Worm (Caenorhabditis elegans) whole organism, mixed stage, embryonic: ENCODE measurements around the gene F10D2.16.

Experiments
- M03D4.4 ChIP-seq: sonication (generic microtip); optimal IDR thresholded peaks from 2 replicates; lab custom pipeline; 2017; ENCODE audit warnings: mild to moderate bottlenecking, missing genetic modification characterization, missing compliant biosample characterization
- bed-3 ChIP-seq: fragments of 200-800 bp; sonication (Bioruptor generic); optimal IDR thresholded peaks from 3 replicates; lab custom pipeline; 2018; ENCODE audit warnings: mild to moderate bottlenecking, missing genetic modification characterization, moderate library complexity, missing compliant biosample characterization
- blmp-1 ChIP-seq: fragments of 150-350 bp; optimal IDR thresholded peaks from 2 replicates; lab custom pipeline; 2014; ENCODE audit warnings: missing biosample characterization, missing genetic modification characterization
- ceh-39 ChIP-seq: fragments of 150-350 bp; optimal IDR thresholded peaks from 2 replicates; lab custom pipeline; 2014; ENCODE audit warnings: missing biosample characterization, missing genetic modification characterization
- ceh-43 ChIP-seq: fragments of 200-800 bp; sonication (Bioruptor generic); optimal IDR thresholded peaks from 2 replicates; lab custom pipeline; 2018; ENCODE audit warnings: mild to moderate bottlenecking, missing genetic modification characterization, moderate library complexity, missing compliant biosample characterization
- ceh-83 ChIP-seq: fragments of 200-800 bp; sonication (Bioruptor generic); optimal IDR thresholded peaks from 2 replicates; lab custom pipeline; 2018; ENCODE audit warnings: mild to moderate bottlenecking, missing genetic modification characterization, missing compliant biosample characterization
- cnd-1 ChIP-seq: fragments of 200-800 bp; sonication (Bioruptor generic); optimal IDR thresholded peaks from 2 replicates; lab custom pipeline; 2018; ENCODE audit warnings: mild to moderate bottlenecking, missing genetic modification characterization, missing compliant biosample characterization
- drap-1 ChIP-seq: fragments of 200-800 bp; sonication (Bioruptor generic); optimal IDR thresholded peaks from 3 replicates; lab custom pipeline; 2018; ENCODE audit warnings: mild to moderate bottlenecking, missing genetic modification characterization, missing compliant biosample characterization
- elt-1 ChIP-seq: sonication (generic microtip); optimal IDR thresholded peaks from 2 replicates; lab custom pipeline; 2017; ENCODE audit warnings: missing genetic modification characterization, mild to moderate bottlenecking, missing compliant biosample characterization, antibody characterized with exemption, moderate library complexity, borderline replicate concordance; ENCODE audit not compliant: insufficient read depth
- elt-3 ChIP-seq: fragments of 150-350 bp; optimal IDR thresholded peaks from 2 replicates; lab custom pipeline; 2014; ENCODE audit warnings: missing biosample characterization, missing genetic modification characterization
- flh-1 ChIP-seq: fragments of 200-800 bp; sonication (Bioruptor generic); optimal IDR thresholded peaks from 2 replicates; lab custom pipeline; 2018; ENCODE audit warnings: mild to moderate bottlenecking, missing genetic modification characterization, moderate library complexity, missing compliant biosample characterization
- ham-2 ChIP-seq: fragments of 200-800 bp; sonication (Bioruptor generic); optimal IDR thresholded peaks from 2 replicates; lab custom pipeline; 2018; ENCODE audit warnings: mild to moderate bottlenecking, missing genetic modification characterization, missing compliant biosample characterization
- hlh-1 ChIP-seq: fragments of 150-350 bp; optimal IDR thresholded peaks from 2 replicates; lab custom pipeline; 2014; ENCODE audit warnings: missing biosample characterization, missing genetic modification reagents, missing genetic modification characterization
- lin-13 ChIP-seq: fragments of 150-350 bp; optimal IDR thresholded peaks from 2 replicates; lab custom pipeline; 2014; ENCODE audit warnings: missing biosample characterization, missing genetic modification characterization
- lin-32 ChIP-seq: fragments of 200-800 bp; sonication (Bioruptor generic); optimal IDR thresholded peaks from 2 replicates; lab custom pipeline; 2018; ENCODE audit warnings: mild to moderate bottlenecking, missing genetic modification characterization, missing compliant biosample characterization
- lsy-2 ChIP-seq: fragments of 150-350 bp; optimal IDR thresholded peaks from 2 replicates; lab custom pipeline; 2014; ENCODE audit warnings: missing biosample characterization, missing genetic modification characterization
- mab-5 ChIP-seq: fragments of 150-350 bp; optimal IDR thresholded peaks from 2 replicates; lab custom pipeline; 2014; ENCODE audit warnings: missing biosample characterization, missing genetic modification characterization
- mep-1 ChIP-seq: fragments of 150-350 bp; optimal IDR thresholded peaks from 2 replicates; lab custom pipeline; 2017; ENCODE audit warnings: missing biosample characterization, missing genetic modification reagents, missing genetic modification characterization, inconsistent platforms
- mls-2 ChIP-seq: sonication (generic microtip); optimal IDR thresholded peaks from 2 replicates; lab custom pipeline; 2016; ENCODE audit warnings: mild to moderate bottlenecking, missing genetic modification characterization, moderate library complexity, missing compliant biosample characterization
- nhr-12 ChIP-seq: fragments of 150-350 bp; optimal IDR thresholded peaks from 2 replicates; lab custom pipeline; 2014; ENCODE audit warnings: missing biosample characterization, missing genetic modification characterization
- nhr-2 ChIP-seq: fragments of 150-350 bp; optimal IDR thresholded peaks from 2 replicates; lab custom pipeline; 2014; ENCODE audit warnings: missing biosample characterization, missing genetic modification characterization
- nhr-237 ChIP-seq: fragments of 150-350 bp; optimal IDR thresholded peaks from 2 replicates; lab custom pipeline; 2014; ENCODE audit warnings: missing biosample characterization, missing genetic modification characterization
- nhr-28 ChIP-seq: fragments of 150-350 bp; optimal IDR thresholded peaks from 2 replicates; lab custom pipeline; 2014; ENCODE audit warnings: missing biosample characterization, missing genetic modification characterization
- nhr-76 ChIP-seq: sonication (generic microtip); optimal IDR thresholded peaks from 2 replicates; lab custom pipeline; 2017; ENCODE audit warnings: missing biosample characterization, missing genetic modification characterization
- pha-4 ChIP-seq: fragments of 150-350 bp; optimal IDR thresholded peaks from 2 replicates; lab custom pipeline; 2018; ENCODE audit warnings: missing biosample characterization, missing genetic modification reagents, missing genetic modification characterization
- sem-2 ChIP-seq: fragments of 200-800 bp; sonication (Bioruptor generic); optimal IDR thresholded peaks from 2 replicates; lab custom pipeline; 2018; ENCODE audit warnings: mild to moderate bottlenecking, missing genetic modification characterization, missing compliant biosample characterization
- snpc-4 ChIP-seq: fragments of 150-350 bp; optimal IDR thresholded peaks from 2 replicates; lab custom pipeline; 2014; ENCODE audit warnings: missing biosample characterization, missing genetic modification characterization
- sptf-1 ChIP-seq: sonication (generic microtip); optimal IDR thresholded peaks from 2 replicates; lab custom pipeline; 2017; ENCODE audit warnings: mild to moderate bottlenecking, missing genetic modification characterization, moderate library complexity, missing compliant biosample characterization
- tbx-8 ChIP-seq: fragments of 200-800 bp; sonication (Bioruptor generic); optimal IDR thresholded peaks from 2 replicates; lab custom pipeline; 2018; ENCODE audit warnings: mild to moderate bottlenecking, missing genetic modification characterization, moderate library complexity, missing compliant biosample characterization
- unc-120 ChIP-seq: sonication (generic microtip); optimal IDR thresholded peaks from 2 replicates; lab custom pipeline; 2017; ENCODE audit warnings: missing genetic modification characterization, missing compliant biosample characterization; ENCODE audit not compliant: poor library complexity, severe bottlenecking
- zip-8 ChIP-seq: fragments of 150-350 bp; optimal IDR thresholded peaks from 2 replicates; lab custom pipeline; 2014; ENCODE audit warnings: missing biosample characterization, missing genetic modification characterization
- ztf-11 ChIP-seq: fragments of 150-350 bp; optimal IDR thresholded peaks from 2 replicates; lab custom pipeline; 2014; ENCODE audit warnings: missing biosample characterization, missing genetic modification characterization

Gene F10D2.16

DNA sequence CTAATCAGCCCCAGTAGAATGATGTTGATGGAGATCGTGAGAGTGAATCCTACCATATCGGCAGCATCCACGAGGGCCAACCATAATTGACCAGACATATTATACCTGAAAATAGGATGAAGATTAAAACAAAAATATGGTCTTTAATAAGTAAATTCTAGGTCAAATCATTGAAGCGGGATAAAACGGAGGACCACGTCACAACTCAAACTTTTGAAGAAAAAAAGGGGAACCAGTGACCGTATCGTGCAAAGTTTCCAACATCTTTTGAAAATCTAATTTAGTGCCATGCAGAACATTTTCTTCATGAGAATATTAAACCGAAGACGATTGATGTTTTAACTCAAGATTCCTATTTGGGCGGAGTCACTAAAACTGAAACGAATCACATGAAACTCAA is 4.3 kb downstream of the F10D2.16 start, which contains the start of gene str-112:
Gene str-112, minus strand, starts transcription at position 101 of the 400 bp plus-strand sequence.
- TF ChIP-seq tbx-8 (GFP tag; lab: Kevin White, UChicago): no peak
- TF ChIP-seq cnd-1 (tag; lab: Kevin White, UChicago): no peak
- TF ChIP-seq hlh-1: no peak
- TF ChIP-seq blmp-1 (tag; lab: Kevin White, UChicago): no peak
- TF ChIP-seq ceh-43 (GFP tag; lab: Kevin White, UChicago): no peak
- no peak for TF ChIP-seq drap-1 (GFP tag; lab: Kevin White, UChicago)
- no peak for TF ChIP-seq pha-4
- no peak for TF ChIP-seq ceh-39 (tag; lab: Kevin White, UChicago)
- no peak for TF ChIP-seq sem-2 (GFP tag; lab: Kevin White, UChicago)
- no peak for TF ChIP-seq nhr-237 (tag; lab: Kevin White, UChicago)
- no peak for TF ChIP-seq sptf-1 (tag; lab: Kevin White, UChicago)

DNA sequence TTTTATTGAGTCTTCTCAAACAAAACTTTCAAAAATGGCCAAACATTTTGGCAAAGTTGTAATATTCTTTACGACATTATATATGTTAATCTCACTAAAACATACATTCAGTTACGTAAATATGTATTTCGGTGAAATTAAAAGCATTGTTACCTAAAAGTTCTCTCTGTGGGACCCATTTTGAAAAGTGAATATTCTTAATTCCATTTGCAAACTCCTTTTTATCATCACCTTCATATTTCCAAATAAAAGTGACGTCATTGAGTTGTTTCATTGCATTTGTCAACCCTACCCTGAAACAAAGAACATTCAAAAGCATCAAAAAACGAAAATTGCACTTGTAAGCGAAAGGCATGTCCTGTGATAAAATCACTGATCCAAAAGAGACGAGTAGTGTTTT is 6.3 kb downstream of the F10D2.16 start:
- TF ChIP-seq lin-13: no peak
- no peak for TF ChIP-seq M03D4.4 (tag; lab: Kevin White, UChicago)
- no peak for TF ChIP-seq tbx-8 (GFP tag; lab: Kevin White, UChicago)
- no peak for TF ChIP-seq ceh-83 (GFP tag; lab: Kevin White, UChicago)
- no peak for TF ChIP-seq zip-8 (tag; lab: Kevin White, UChicago)
- no peak for TF ChIP-seq mep-1
- no peak for TF ChIP-seq nhr-28
- no peak for TF ChIP-seq nhr-237 (tag; lab: Kevin White, UChicago)
- TF ChIP-seq, all 35 proteins: peak for 0

DNA sequence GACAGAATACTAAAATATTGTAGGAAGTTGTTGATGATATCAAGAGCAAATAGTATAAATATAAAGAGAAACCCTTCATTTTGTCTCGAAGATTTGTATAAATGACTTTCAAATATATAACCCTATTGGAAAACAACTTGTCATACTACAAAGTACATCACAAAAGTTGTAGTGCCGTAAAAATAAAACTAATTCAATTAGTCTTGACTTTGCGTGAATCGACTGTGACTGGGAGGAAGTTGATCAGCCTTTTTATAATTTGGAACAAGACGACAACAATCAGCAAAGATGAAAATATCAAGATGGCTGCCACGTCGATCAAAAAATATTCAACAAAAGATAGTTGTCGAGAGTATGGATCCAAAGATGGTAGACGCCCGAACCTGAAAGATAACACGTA is 7.8 kb downstream of the F10D2.16 start, which contains the start of gene ugt-40:
Gene ugt-40, minus strand, starts transcription at position 101 of the 400 bp plus-strand sequence.
- TF ChIP-seq pha-4 (no peak), drap-1 (GFP tag; lab: Kevin White, UChicago) (no peak), mls-2 (tag; lab: Kevin White, UChicago) (no peak), lsy-2 (no peak), bed-3 (no peak), ztf-11 (no peak), flh-1 (GFP tag; lab: Kevin White, UChicago) (no peak), M03D4.4 (tag; lab: Kevin White, UChicago) (no peak), nhr-76 (no peak), elt-1 (tag; lab: Kevin White, UChicago) (no peak), tbx-8 (GFP tag; lab: Kevin White, UChicago) (no peak), nhr-2 (tag; lab: Kevin White, UChicago) (no peak), sptf-1 (tag; lab: Kevin White, UChicago) (no peak), snpc-4 (tag; lab: Kevin White, UChicago) (no peak), nhr-12 (no peak), nhr-28 (no peak), ham-2 (GFP tag; lab: Kevin White, UChicago) (no peak), mep-1 (no peak), mab-5 (tag; lab: Kevin White, UChicago) (no peak), ceh-43 (GFP tag; lab: Kevin White, UChicago) (no peak)

- no peak for TF ChIP-seq M03D4.4 (tag; lab: Kevin White, UChicago)
- TF ChIP-seq bed-3: no peak
- no peak for TF ChIP-seq ztf-11
- no peak for TF ChIP-seq nhr-76
- no peak for TF ChIP-seq ceh-83 (GFP tag; lab: Kevin White, UChicago)
Measured at ce11 chrV:7142661-7143060, 8.6 kb downstream of the F10D2.16 start.

DNA sequence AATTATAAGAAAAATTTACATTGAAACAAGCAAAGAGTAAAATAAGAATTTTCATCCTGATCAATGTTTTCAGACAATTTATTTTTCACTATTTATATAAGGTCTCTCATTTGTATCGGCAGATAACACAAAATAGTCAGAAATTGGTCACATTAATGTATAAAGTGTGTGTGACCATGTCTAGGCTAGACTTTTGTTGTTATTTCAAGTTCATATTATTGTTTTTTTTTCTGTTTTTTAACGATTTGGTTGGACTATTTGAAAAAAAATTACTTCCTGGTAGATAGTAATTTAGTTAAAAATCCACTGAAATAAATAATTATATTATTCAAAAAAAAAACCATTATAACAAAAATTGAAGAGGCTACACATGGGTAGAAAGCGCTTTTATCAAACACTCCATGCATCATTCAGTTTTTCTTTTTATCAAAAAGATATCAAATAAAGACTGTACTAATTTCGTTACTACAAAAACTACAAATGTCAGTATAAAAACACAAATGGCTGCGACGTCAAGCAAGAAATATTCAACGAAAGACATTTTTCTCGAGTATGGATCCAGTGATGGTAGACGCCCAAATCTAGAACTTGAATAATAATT is 11.3 kb downstream of the F10D2.16 start, which contains the start of gene ugt-37:
Gene ugt-37, minus strand, starts transcription at position 69 of the 601 bp plus-strand sequence.
- TF ChIP-seq nhr-28: no peak
- no peak for TF ChIP-seq blmp-1 (tag; lab: Kevin White, UChicago)
- no peak for TF ChIP-seq ham-2 (GFP tag; lab: Kevin White, UChicago)
- TF ChIP-seq lin-13: no peak
- no peak for TF ChIP-seq mls-2 (tag; lab: Kevin White, UChicago)
- TF ChIP-seq M03D4.4 (tag; lab: Kevin White, UChicago): no peak
- no peak for TF ChIP-seq drap-1 (GFP tag; lab: Kevin White, UChicago)
- no peak for TF ChIP-seq sptf-1 (tag; lab: Kevin White, UChicago)
- TF ChIP-seq bed-3: no peak
- no peak for TF ChIP-seq ceh-83 (GFP tag; lab: Kevin White, UChicago)
- TF ChIP-seq snpc-4 (tag; lab: Kevin White, UChicago): no peak
- no peak for TF ChIP-seq unc-120 (tag; lab: Kevin White, UChicago)
- no peak for TF ChIP-seq ztf-11
- TF ChIP-seq nhr-12: no peak
- TF ChIP-seq cnd-1 (tag; lab: Kevin White, UChicago): no peak
- no peak for TF ChIP-seq lin-32 (GFP tag; lab: Kevin White, UChicago)
- TF ChIP-seq flh-1 (GFP tag; lab: Kevin White, UChicago): no peak
- no peak for TF ChIP-seq elt-3 (tag; lab: Kevin White, UChicago)
